Worm (Caenorhabditis elegans) whole organism, early embryonic: ENCODE results near the gene peb-1.

Experiments
- B0310.2 ChIP-seq: sonication (generic microtip); optimal IDR thresholded peaks from 2 replicates; lab custom pipeline; 2016; ENCODE audit warnings: mild to moderate bottlenecking, missing genetic modification characterization, missing compliant biosample characterization
- F13C5.2 ChIP-seq: sonication (generic microtip); optimal IDR thresholded peaks from 2 replicates; lab custom pipeline; 2017; ENCODE audit warnings: mild to moderate bottlenecking, missing genetic modification characterization, inconsistent platforms, missing compliant biosample characterization
- aly-1 ChIP-seq: sonication (generic microtip); optimal IDR thresholded peaks from 2 replicates; lab custom pipeline; 2016; ENCODE audit warnings: missing genetic modification characterization, missing compliant biosample characterization
- ama-1 ChIP-seq: fragments of 150-350 bp; optimal IDR thresholded peaks from 2 replicates; lab custom pipeline; 2014
- ceh-36 ChIP-seq: sonication (generic microtip); optimal IDR thresholded peaks from 2 replicates; lab custom pipeline; 2016; ENCODE audit warnings: missing genetic modification characterization, inconsistent platforms, missing compliant biosample characterization
- ets-7 ChIP-seq: sonication (generic microtip); optimal IDR thresholded peaks from 2 replicates; lab custom pipeline; 2016; ENCODE audit warnings: missing genotype, missing genetic modification characterization, missing compliant biosample characterization
- flt-1 ChIP-seq: fragments of 200-800 bp; sonication (Bioruptor generic); IDR thresholded peaks from 2 replicates; pipeline ENCODE4 v1.3.6; 2022; ENCODE audit warnings: missing genetic modification characterization, missing compliant biosample characterization
- hmbx-1 ChIP-seq: sonication (generic microtip); optimal IDR thresholded peaks from 2 replicates; lab custom pipeline; 2016; ENCODE audit warnings: mild to moderate bottlenecking, missing genetic modification characterization, missing compliant biosample characterization
- hmg-4 ChIP-seq: fragments of 200-800 bp; sonication (Bioruptor generic); optimal IDR thresholded peaks from 2 replicates; lab custom pipeline; 2018; ENCODE audit warnings: mild to moderate bottlenecking, missing genetic modification characterization, missing compliant biosample characterization
- hnd-1 ChIP-seq: sonication (generic microtip); optimal IDR thresholded peaks from 2 replicates; lab custom pipeline; 2016; ENCODE audit warnings: missing genetic modification characterization, missing compliant biosample characterization
- pes-1 ChIP-seq: fragments of 200-800 bp; sonication (Bioruptor generic); IDR thresholded peaks from 2 replicates; pipeline ENCODE4 v1.3.6; 2022; ENCODE audit warnings: missing genetic modification reagents, missing genetic modification characterization, missing compliant biosample characterization
- scrt-1 ChIP-seq: fragments of 200-800 bp; sonication (Bioruptor generic); IDR thresholded peaks from 2 replicates; pipeline ENCODE4 v1.3.6; 2022; ENCODE audit warnings: missing genetic modification characterization, missing compliant biosample characterization
- sea-1 ChIP-seq: fragments of 200-800 bp; sonication (Bioruptor generic); conservative IDR thresholded peaks from 2 replicates; pipeline ENCODE4 v1.3.6; 2022; ENCODE audit warnings: missing genetic modification characterization, missing compliant biosample characterization
- tbx-11 ChIP-seq: fragments of 200-800 bp; sonication (Bioruptor generic); IDR thresholded peaks from 2 replicates; pipeline ENCODE4 v1.3.6; 2022; ENCODE audit warnings: missing genetic modification characterization, missing compliant biosample characterization
- tbx-37 ChIP-seq: fragments of 200-800 bp; sonication (Bioruptor generic); conservative IDR thresholded peaks from 2 replicates; pipeline ENCODE4 v1.3.6; 2022; ENCODE audit warnings: missing genetic modification reagents, missing genetic modification characterization, missing compliant biosample characterization
- tra-4 ChIP-seq: sonication (generic microtip); optimal IDR thresholded peaks from 2 replicates; lab custom pipeline; 2017; ENCODE audit warnings: missing genetic modification characterization, missing compliant biosample characterization

Gene peb-1

DNA sequence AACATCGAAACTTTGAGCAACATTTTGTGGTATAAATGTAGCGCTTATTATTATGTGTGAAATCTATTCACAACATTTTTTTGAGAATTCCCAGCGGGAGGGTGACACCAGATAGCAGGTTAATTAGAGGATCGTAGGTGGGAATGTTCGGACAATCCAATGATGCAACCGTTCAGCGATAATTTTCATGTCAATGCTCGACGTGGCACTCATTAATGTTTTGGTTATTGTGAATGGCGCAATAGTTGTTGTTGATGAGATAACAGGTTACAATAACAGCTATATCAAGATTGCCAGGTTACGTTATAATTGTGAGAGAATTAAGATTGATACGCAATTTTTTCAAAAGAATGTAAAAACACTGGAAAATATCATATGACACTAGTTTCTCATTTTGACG is 20.5 kb downstream of the peb-1 start:
- TF ChIP-seq F13C5.2 (tag; lab: Kevin White, UChicago) (no peak), hmg-4 (GFP tag; lab: Kevin White, UChicago) (no peak), pes-1 (GFP tag; lab: Robert Waterston, UW) (no peak), ets-7 (tag; lab: Kevin White, UChicago) (no peak), flt-1 (no peak), ceh-36 (tag; lab: Kevin White, UChicago) (no peak), tra-4 (tag; lab: Kevin White, UChicago) (no peak)

- no peak for TF ChIP-seq B0310.2
These were observed 23.1 kb downstream of the peb-1 start, which contains the start of gene T14F9.2 for ce11 chrX:2233929-2234328. TSS of gene T14F9.2 (plus strand) at chrX:2234324.

- TF ChIP-seq ama-1 (lab: Kevin White, UChicago) = no peak
- no peak for TF ChIP-seq sea-1 (GFP tag; lab: Robert Waterston, UW)
- TF ChIP-seq F13C5.2 (tag; lab: Kevin White, UChicago) = peak; percentile 51
These were observed 26.6 kb downstream of the peb-1 start, which contains the start of gene vha-15 for ce11 chrX:2237438-2237961. TSS of gene vha-15 (plus strand) at chrX:2237911.

ce11 chrX:2241147-2241798 is 30.4 kb downstream of the peb-1 start:
- TF ChIP-seq F13C5.2 (tag; lab: Kevin White, UChicago) (no peak), ceh-36 (tag; lab: Kevin White, UChicago) (no peak), aly-1 (tag; lab: Kevin White, UChicago) (no peak), ets-7 (tag; lab: Kevin White, UChicago) (no peak), tbx-37 (GFP tag; lab: Robert Waterston, UW) (no peak), hnd-1 (no peak), sea-1 (GFP tag; lab: Robert Waterston, UW) (no peak), ama-1 (lab: Kevin White, UChicago) (no peak), hmg-4 (GFP tag; lab: Kevin White, UChicago) (no peak), scrt-1 (GFP tag; lab: Robert Waterston, UW) (no peak), tra-4 (tag; lab: Kevin White, UChicago) (no peak), flt-1 (no peak), pes-1 (GFP tag; lab: Robert Waterston, UW) (no peak), B0310.2 (no peak), hmbx-1 (tag; lab: Kevin White, UChicago) (no peak)

DNA sequence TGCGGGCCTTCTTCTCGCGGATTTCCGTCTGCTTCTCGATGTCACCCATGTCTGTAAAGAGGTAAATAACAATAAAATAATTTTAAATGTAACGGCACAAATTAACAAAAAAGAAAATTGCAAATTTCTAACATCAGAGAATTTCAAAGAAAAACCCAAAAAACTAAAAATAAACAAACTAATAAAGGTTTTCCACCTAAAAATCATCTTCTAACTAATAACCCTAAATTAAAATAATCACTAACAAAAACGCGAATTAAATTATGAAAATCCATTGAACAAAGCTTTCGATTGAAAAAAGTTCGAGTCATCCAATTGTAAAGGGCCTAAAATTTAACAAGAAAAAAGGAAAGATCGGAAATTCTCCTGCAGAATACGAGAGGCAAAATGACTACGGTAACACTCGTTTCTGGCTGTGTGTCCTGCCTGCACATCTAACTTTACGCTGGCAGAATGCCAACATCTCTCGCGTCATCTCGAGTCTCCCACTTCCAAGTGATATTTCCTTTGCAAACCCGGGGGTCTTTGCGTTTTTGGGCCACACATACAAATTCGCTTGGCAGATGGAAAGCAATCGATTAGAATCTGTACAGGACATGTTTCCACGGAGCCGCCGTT is 31.8 kb downstream of the peb-1 start, which contains the start of gene rpl-11.2:
Gene rpl-11.2 (minus strand): TSS at position 51 of the 618 bp plus-strand sequence.
- peak; percentile 7 for TF ChIP-seq hmbx-1 (tag; lab: Kevin White, UChicago)
- TF ChIP-seq aly-1 (tag; lab: Kevin White, UChicago) = no peak
- no peak for TF ChIP-seq ceh-36 (tag; lab: Kevin White, UChicago)
- TF ChIP-seq B0310.2 = no peak
- TF ChIP-seq hnd-1 = no peak
- TF ChIP-seq F13C5.2 (tag; lab: Kevin White, UChicago) = peak; percentile 81
- peak; percentile 57; the same call in 1 of the 2 replicates for TF ChIP-seq flt-1
- 0 out of 2 replicates have a peak, but pooled peaks have one; percentile 23 for TF ChIP-seq sea-1 (GFP tag; lab: Robert Waterston, UW)
- TF ChIP-seq hmg-4 (GFP tag; lab: Kevin White, UChicago) = peak; percentile 79
- peak; percentile 52; the same call in 1 of the 2 replicates for TF ChIP-seq tbx-37 (GFP tag; lab: Robert Waterston, UW)

ce11 chrX:2246908-2247307 is 36.1 kb downstream of the peb-1 start, which contains the start of gene AH9.1:
TSS of gene AH9.1 (minus strand) at chrX:2247008.
- no peak for TF ChIP-seq ets-7 (tag; lab: Kevin White, UChicago)
- TF ChIP-seq B0310.2 = no peak
- TF ChIP-seq tbx-37 (GFP tag; lab: Robert Waterston, UW) = no peak
- no peak for TF ChIP-seq flt-1
- no peak for TF ChIP-seq ceh-36 (tag; lab: Kevin White, UChicago)

ce11 chrX:2258001-2258400 is 47.1 kb downstream of the peb-1 start, which contains the start of gene crn-4:
TSS of gene crn-4 (minus strand) at chrX:2258101.
- TF ChIP-seq pes-1 (GFP tag; lab: Robert Waterston, UW) = no peak
- no peak for TF ChIP-seq hmg-4 (GFP tag; lab: Kevin White, UChicago)
- TF ChIP-seq ceh-36 (tag; lab: Kevin White, UChicago) = no peak
- no peak for TF ChIP-seq sea-1 (GFP tag; lab: Robert Waterston, UW)
- no peak for TF ChIP-seq hnd-1
- no peak for TF ChIP-seq ama-1 (lab: Kevin White, UChicago)
- TF ChIP-seq tbx-11 = no peak
- no peak for TF ChIP-seq hmbx-1 (tag; lab: Kevin White, UChicago)
- TF ChIP-seq flt-1 = no peak
- TF ChIP-seq tra-4 (tag; lab: Kevin White, UChicago) = no peak
- TF ChIP-seq B0310.2 = no peak
- no peak for TF ChIP-seq scrt-1 (GFP tag; lab: Robert Waterston, UW)
- TF ChIP-seq aly-1 (tag; lab: Kevin White, UChicago) = no peak
- TF ChIP-seq ets-7 (tag; lab: Kevin White, UChicago) = no peak

DNA sequence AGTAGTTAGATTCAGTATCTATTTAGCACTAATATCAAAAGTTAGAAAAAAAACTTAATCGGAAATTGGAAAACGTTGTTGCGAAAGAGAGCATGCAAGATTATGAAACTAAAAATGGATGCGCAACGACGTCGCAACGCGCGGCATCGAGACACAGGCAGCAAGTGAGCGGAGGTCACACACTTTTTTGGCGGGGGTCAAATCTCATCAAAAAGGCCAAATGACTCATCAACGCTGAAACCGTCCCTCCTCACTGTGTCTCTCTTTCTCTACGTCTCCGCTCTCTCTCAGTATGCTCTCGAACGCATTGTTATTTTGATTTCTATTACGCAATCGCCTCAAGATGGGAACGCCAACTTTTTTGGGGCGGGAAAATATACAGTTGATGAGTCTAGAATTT is 47.6 kb downstream of the peb-1 start:
- TF ChIP-seq B0310.2 (no peak), aly-1 (tag; lab: Kevin White, UChicago) (no peak), hnd-1 (no peak), scrt-1 (GFP tag; lab: Robert Waterston, UW) (no peak), sea-1 (GFP tag; lab: Robert Waterston, UW) (no peak), tbx-37 (GFP tag; lab: Robert Waterston, UW) (no peak), F13C5.2 (tag; lab: Kevin White, UChicago) (no peak), tbx-11 (no peak), hmg-4 (GFP tag; lab: Kevin White, UChicago) (no peak), pes-1 (GFP tag; lab: Robert Waterston, UW) (no peak), ama-1 (lab: Kevin White, UChicago) (no peak), ceh-36 (tag; lab: Kevin White, UChicago) (no peak), hmbx-1 (tag; lab: Kevin White, UChicago) (no peak), tra-4 (tag; lab: Kevin White, UChicago) (no peak)
